Worm (Caenorhabditis elegans) whole organism, dauer: ENCODE results near the gene srb-11.

Experiments used
- unc-62 ChIP-seq: sonication (generic microtip); optimal IDR thresholded peaks from 2 replicates; lab custom pipeline; 2017; ENCODE audit warnings: missing biosample characterization, missing genetic modification reagents, missing genetic modification characterization

Gene srb-11

ce11 chrIII:6449854-6450253 lies 42.9 kb downstream of the srb-11 start:
- TF ChIP-seq unc-62 (GFP tag; lab: Kevin White, UChicago), result no peak

- TF ChIP-seq unc-62 (GFP tag; lab: Kevin White, UChicago), result no peak
Measured at ce11 chrIII:6447521-6447920, 45.2 kb downstream of the srb-11 start.

- TF ChIP-seq unc-62 (GFP tag; lab: Kevin White, UChicago), result no peak
Measured at ce11 chrIII:6446807-6447206, 45.9 kb downstream of the srb-11 start, which contains the start of gene let-721. Gene let-721 (minus strand): TSS chrIII:6446907.

- no peak for TF ChIP-seq unc-62 (GFP tag; lab: Kevin White, UChicago)
Measured at ce11 chrIII:6444335-6444734, 48.4 kb downstream of the srb-11 start, which contains the start of gene C05D11.13. Gene C05D11.13 (minus strand): TSS chrIII:6444586.

- TF ChIP-seq unc-62 (GFP tag; lab: Kevin White, UChicago), result no peak
Measured at ce11 chrIII:6442305-6443125, 50.2 kb downstream of the srb-11 start, which contains the start of gene mel-32. Gene mel-32 (minus strand): TSS chrIII:6443000.
